Fruit fly (Drosophila melanogaster) whole organism, embryonic: ENCODE data around the gene CG14913.

Experiments
- Atf6 ChIP-seq: fragments of 200-800 bp; sonication (Bioruptor generic); IDR thresholded peaks from 2 replicates; pipeline ENCODE4 v1.3.6; 2022; ENCODE audit warnings: missing biosample characterization, missing genetic modification characterization
- CG12769 ChIP-seq: fragments of 200-800 bp; sonication (Bioruptor generic); optimal IDR thresholded peaks from 2 replicates; lab custom pipeline; 2019; ENCODE audit warnings: missing biosample characterization, mild to moderate bottlenecking, missing genetic modification characterization, moderate library complexity
- CG15479 ChIP-seq: fragments of 200-800 bp; sonication (Bioruptor generic); optimal IDR thresholded peaks from 3 replicates; lab custom pipeline; 2019; ENCODE audit warnings: missing biosample characterization, mild to moderate bottlenecking, missing genetic modification characterization, moderate library complexity
- CG18011 ChIP-seq: fragments of 200-800 bp; sonication (Bioruptor generic); optimal IDR thresholded peaks from 2 replicates; lab custom pipeline; 2017; ENCODE audit warnings: missing biosample characterization, missing genetic modification characterization, mild to moderate bottlenecking, moderate library complexity, missing genotype
- CG18619 ChIP-seq: fragments of 200-800 bp; sonication (Bioruptor generic); optimal IDR thresholded peaks from 3 replicates; lab custom pipeline; 2017; ENCODE audit warnings: missing biosample characterization, mild to moderate bottlenecking, missing genetic modification characterization
- CG3065 ChIP-seq: fragments of 200-800 bp; sonication (Bioruptor generic); optimal IDR thresholded peaks from 2 replicates; lab custom pipeline; 2016; ENCODE audit warnings: missing biosample characterization, missing genetic modification characterization
- CG33557 ChIP-seq: fragments of 200-800 bp; sonication (Bioruptor generic); optimal IDR thresholded peaks from 2 replicates; lab custom pipeline; 2019; ENCODE audit warnings: missing biosample characterization, mild to moderate bottlenecking, missing genetic modification characterization, moderate library complexity
- CG4707 ChIP-seq: fragments of 200-800 bp; sonication (Bioruptor generic); optimal IDR thresholded peaks from 2 replicates; lab custom pipeline; 2018; ENCODE audit warnings: missing biosample characterization, mild to moderate bottlenecking, missing genetic modification characterization, moderate library complexity
- CG6654 ChIP-seq: fragments of 200-800 bp; sonication (Bioruptor generic); optimal IDR thresholded peaks from 2 replicates; lab custom pipeline; 2017; ENCODE audit warnings: missing biosample characterization, mild to moderate bottlenecking, missing genetic modification characterization
- CG6689 ChIP-seq: fragments of 200-800 bp; sonication (Bioruptor generic); IDR thresholded peaks from 2 replicates; pipeline ENCODE4 v1.3.6; 2022; ENCODE audit warnings: missing biosample characterization, missing genetic modification characterization
- CG9727 ChIP-seq: fragments of 200-800 bp; sonication (Bioruptor generic); optimal IDR thresholded peaks from 3 replicates; lab custom pipeline; 2017; ENCODE audit warnings: missing biosample characterization, mild to moderate bottlenecking, missing genetic modification characterization
- CG9817 ChIP-seq: fragments of 200-800 bp; sonication (Bioruptor generic); optimal IDR thresholded peaks from 2 replicates; lab custom pipeline; 2018; ENCODE audit warnings: missing biosample characterization, mild to moderate bottlenecking, missing genetic modification characterization, moderate library complexity
- D19A ChIP-seq: fragments of 200-800 bp; optimal IDR thresholded peaks from 3 replicates; lab custom pipeline; 2019; ENCODE audit warnings: missing biosample characterization, mild to moderate bottlenecking, missing genetic modification characterization, moderate library complexity
- Dad ChIP-seq: fragments of 200-800 bp; sonication (Bioruptor generic); optimal IDR thresholded peaks from 3 replicates; lab custom pipeline; 2016; ENCODE audit warnings: missing biosample characterization, missing genetic modification characterization
- Elba2 ChIP-seq: fragments of 200-800 bp; sonication (Bioruptor generic); optimal IDR thresholded peaks from 3 replicates; lab custom pipeline; 2016; ENCODE audit warnings: missing biosample characterization, missing genetic modification characterization
- Fer3 ChIP-seq: fragments of 200-800 bp; sonication (Bioruptor generic); optimal IDR thresholded peaks from 2 replicates; lab custom pipeline; 2018; ENCODE audit warnings: missing biosample characterization, mild to moderate bottlenecking, missing genetic modification characterization, moderate library complexity
- H15 ChIP-seq: fragments of 200-800 bp; sonication (Bioruptor generic); IDR thresholded peaks from 3 replicates; pipeline ENCODE4 v1.3.6; 2022; ENCODE audit warnings: missing biosample characterization, missing genetic modification characterization
- HHEX ChIP-seq: fragments of 200-800 bp; sonication (Bioruptor generic); optimal IDR thresholded peaks from 3 replicates; lab custom pipeline; 2017; ENCODE audit warnings: missing biosample characterization, mild to moderate bottlenecking, missing genetic modification characterization, missing genetic modification reagents
- Hand ChIP-seq: fragments of 200-800 bp; sonication (Bioruptor generic); optimal IDR thresholded peaks from 2 replicates; lab custom pipeline; 2017; ENCODE audit warnings: mild to moderate bottlenecking, missing biosample characterization, missing genetic modification reagents, missing genetic modification characterization
- Hr51 ChIP-seq, 2 experiments: fragments of 200-800 bp; sonication (Bioruptor generic); optimal IDR thresholded peaks; 2 replicates in 1 of 2; 3 replicates in 1 of 2; lab custom pipeline; 2016 to 2018; ENCODE audit warnings: missing biosample characterization in 2 of 2, missing genetic modification characterization in 2 of 2, mild to moderate bottlenecking in 1 of 2, moderate library complexity in 1 of 2
- Max ChIP-seq: fragments of 200-800 bp; sonication (Bioruptor generic); optimal IDR thresholded peaks from 2 replicates; lab custom pipeline; 2016; ENCODE audit warnings: missing biosample characterization, mild to moderate bottlenecking, missing genetic modification characterization
- Myb ChIP-seq: fragments of 200-800 bp; sonication (Bioruptor generic); optimal IDR thresholded peaks from 2 replicates; lab custom pipeline; 2016; ENCODE audit warnings: missing biosample characterization, missing genetic modification characterization
- NC2α ChIP-seq: fragments of 200-800 bp; sonication (Bioruptor generic); optimal IDR thresholded peaks from 2 replicates; lab custom pipeline; 2016; ENCODE audit warnings: missing biosample characterization, missing genetic modification characterization
- Pdp1 ChIP-seq, 2 experiments: fragments of 200-800 bp; sonication (Bioruptor generic); optimal IDR thresholded peaks; 3 replicates each; lab custom pipeline; 2016; ENCODE audit warnings: missing biosample characterization in 2 of 2, missing genetic modification characterization in 2 of 2, mild to moderate bottlenecking in 1 of 2, moderate library complexity in 1 of 2
- Sin3A ChIP-seq: fragments of >200 bp; optimal IDR thresholded peaks from 2 replicates; lab custom pipeline; 2018
- Tbp ChIP-seq: fragments of >200 bp; optimal IDR thresholded peaks from 2 replicates; lab custom pipeline; 2018; ENCODE audit warnings: missing biosample characterization, missing genetic modification characterization
- Trl ChIP-seq, 3 experiments: fragments of >200 bp in 2 of 3; fragments of 200-800 bp in 1 of 3; sonication (Bioruptor generic) in 1 of 3; optimal IDR thresholded peaks; 2 replicates in 1 of 3; 3 replicates in 2 of 3; lab custom pipeline; 2016 to 2017; ENCODE audit warnings: missing biosample characterization in 1 of 3, missing genetic modification characterization in 1 of 3
- Usf ChIP-seq: fragments of 200-800 bp; sonication (Bioruptor generic); optimal IDR thresholded peaks from 2 replicates; lab custom pipeline; 2017; ENCODE audit warnings: missing genotype, missing biosample characterization, missing genetic modification characterization
- ab ChIP-seq: fragments of 200-800 bp; sonication (Bioruptor generic); optimal IDR thresholded peaks from 2 replicates; lab custom pipeline; 2016; ENCODE audit warnings: missing biosample characterization, missing genetic modification characterization
- ap ChIP-seq: fragments of 200-800 bp; sonication (Bioruptor generic); IDR thresholded peaks from 2 replicates; pipeline ENCODE4 v1.3.6; 2022; ENCODE audit warnings: missing biosample characterization, missing genetic modification characterization
- ara ChIP-seq: fragments of 200-800 bp; sonication (Bioruptor generic); IDR thresholded peaks from 2 replicates; pipeline ENCODE4 v1.3.6; 2022; ENCODE audit warnings: missing biosample characterization, missing genetic modification characterization
- bsh ChIP-seq, 2 experiments: fragments of 200-800 bp; sonication (Bioruptor generic); optimal IDR thresholded peaks; 2 replicates each; lab custom pipeline; 2017 to 2018; ENCODE audit warnings: mild to moderate bottlenecking in 2 of 2, missing biosample characterization in 2 of 2, missing genetic modification characterization in 2 of 2, moderate library complexity in 1 of 2
- croc ChIP-seq: fragments of 200-800 bp; sonication (Bioruptor generic); conservative IDR thresholded peaks from 3 replicates; pipeline ENCODE4 v1.3.6; 2022; ENCODE audit warnings: missing biosample characterization, missing genetic modification characterization
- danr ChIP-seq: fragments of 200-800 bp; sonication (Bioruptor generic); IDR thresholded peaks from 2 replicates; pipeline ENCODE4 v1.3.6; 2022; ENCODE audit warnings: missing biosample characterization, missing genetic modification characterization
- dm ChIP-seq: fragments of 200-800 bp; sonication (Bioruptor generic); optimal IDR thresholded peaks from 3 replicates; lab custom pipeline; 2016; ENCODE audit warnings: missing biosample characterization, missing genetic modification characterization
- dpn ChIP-seq, 2 experiments: fragments of 200-800 bp; sonication (Bioruptor generic); optimal IDR thresholded peaks; 3 replicates each; lab custom pipeline; 2016; ENCODE audit warnings: missing biosample characterization in 2 of 2, missing genetic modification characterization in 2 of 2
- emc ChIP-seq: fragments of 200-800 bp; sonication (Bioruptor generic); optimal IDR thresholded peaks from 2 replicates; lab custom pipeline; 2016; ENCODE audit warnings: missing biosample characterization, missing genetic modification characterization
- ewg ChIP-seq: fragments of 200-800 bp; sonication (Bioruptor generic); optimal IDR thresholded peaks from 3 replicates; lab custom pipeline; 2017; ENCODE audit warnings: mild to moderate bottlenecking, missing biosample characterization, missing genetic modification reagents, missing genetic modification characterization
- insv ChIP-seq, 2 experiments: fragments of 200-800 bp; sonication (Bioruptor generic); optimal IDR thresholded peaks; 3 replicates each; lab custom pipeline; 2016 to 2018; ENCODE audit warnings: missing biosample characterization in 2 of 2, missing genetic modification characterization in 2 of 2
- ken ChIP-seq: fragments of 200-800 bp; sonication (Bioruptor generic); IDR thresholded peaks from 3 replicates; pipeline ENCODE4 v1.3.6; 2022; ENCODE audit warnings: missing biosample characterization, missing genetic modification characterization
- repo ChIP-seq: fragments of 200-800 bp; sonication (Bioruptor generic); optimal IDR thresholded peaks from 2 replicates; lab custom pipeline; 2016; ENCODE audit warnings: missing biosample characterization, missing genetic modification characterization
- sens-2 ChIP-seq: fragments of 200-800 bp; sonication (Bioruptor generic); IDR thresholded peaks from 2 replicates; pipeline ENCODE4 v1.3.6; 2022; ENCODE audit warnings: missing biosample characterization, missing genetic modification characterization
- sim ChIP-seq: fragments of 200-800 bp; sonication (Bioruptor generic); IDR thresholded peaks from 2 replicates; pipeline ENCODE4 v1.3.6; 2022; ENCODE audit warnings: missing biosample characterization, missing genetic modification characterization
- slp2 ChIP-seq: fragments of 200-800 bp; sonication (Bioruptor generic); optimal IDR thresholded peaks from 2 replicates; lab custom pipeline; 2016; ENCODE audit warnings: missing biosample characterization, missing genetic modification characterization
- sug ChIP-seq: fragments of 200-800 bp; optimal IDR thresholded peaks from 2 replicates; lab custom pipeline; 2019; ENCODE audit warnings: missing biosample characterization, mild to moderate bottlenecking, missing genetic modification characterization, moderate library complexity
- tap ChIP-seq: fragments of 200-800 bp; optimal IDR thresholded peaks from 3 replicates; lab custom pipeline; 2019; ENCODE audit warnings: missing biosample characterization, mild to moderate bottlenecking, missing genetic modification characterization, moderate library complexity
- wor ChIP-seq: fragments of 200-800 bp; sonication (Bioruptor generic); IDR thresholded peaks from 2 replicates; pipeline ENCODE4 v1.3.6; 2022; ENCODE audit warnings: missing biosample characterization, missing genetic modification characterization
- zf30C ChIP-seq: fragments of 200-800 bp; sonication (Bioruptor generic); optimal IDR thresholded peaks from 3 replicates; lab custom pipeline; 2018; ENCODE audit warnings: missing biosample characterization, mild to moderate bottlenecking, missing genetic modification characterization

CG14913 gene

DNA sequence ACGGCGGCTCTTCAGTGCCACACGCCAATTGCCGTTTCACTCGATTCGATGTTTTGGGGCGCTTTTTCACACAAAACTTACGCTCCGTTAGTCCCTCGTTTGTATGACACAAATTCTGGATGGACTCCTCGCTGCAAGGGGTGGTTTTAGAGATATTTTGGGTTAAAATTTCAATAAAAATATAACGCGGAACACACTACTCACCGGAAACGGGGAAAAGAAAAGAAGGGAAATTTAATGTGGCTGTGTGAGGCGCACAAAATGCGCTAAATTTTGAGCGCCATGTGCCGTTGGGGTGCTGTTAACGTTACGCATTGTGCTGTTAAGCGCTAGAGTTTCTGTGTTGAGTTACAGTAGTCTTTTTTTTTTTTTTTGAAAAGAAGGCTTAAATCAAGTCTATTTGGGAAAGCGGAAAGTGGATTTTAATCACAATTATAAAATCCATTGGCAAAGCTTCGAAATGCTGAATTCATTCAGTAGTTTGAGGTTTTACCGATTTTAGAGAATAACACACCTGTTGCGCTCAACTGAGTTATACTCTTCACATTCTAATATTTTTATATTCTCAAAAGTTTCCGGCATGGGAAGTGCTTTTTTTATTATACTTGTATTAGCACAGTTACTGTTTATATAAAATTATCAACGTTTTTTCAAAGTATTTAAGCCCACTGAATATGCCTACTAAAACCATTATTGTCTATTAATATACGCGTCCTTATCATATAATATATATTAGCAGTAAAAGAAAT is 12.7 kb upstream of the CG14913 start, which contains the start of gene RpL9 (continued):
- no peak for TF ChIP-seq CG15479 (GFP tag; lab: Kevin White, UChicago)
- TF ChIP-seq CG33557, result peak; percentile 72
- TF ChIP-seq repo (GFP tag; lab: Kevin White, UChicago), result peak; percentile 17
- peak; percentile 48 for TF ChIP-seq slp2 (GFP tag; lab: Kevin White, UChicago)
- TF ChIP-seq Elba2 (GFP tag; lab: Kevin White, UChicago), result peak; percentile 51
- TF ChIP-seq CG18011 (GFP tag; lab: Kevin White, UChicago), result peak; percentile 71
- TF ChIP-seq ewg (GFP tag; lab: Kevin White, UChicago), result no peak
- TF ChIP-seq danr (GFP tag; lab: Robert Waterston, UW), result no peak
- TF ChIP-seq tap (tag; lab: Kevin White, UChicago), result no peak
- peak; percentile 38 for TF ChIP-seq Usf (GFP tag; lab: Kevin White, UChicago)
- TF ChIP-seq insv (GFP tag; optimal IDR thresholded peaks at IDR 0.05; lab: Kevin White, UChicago), result peak in 1 of 2 experiments; percentile 56
- peak; percentile 29 for TF ChIP-seq CG6654
- TF ChIP-seq Myb (GFP tag; lab: Kevin White, UChicago), result peak; percentile 43
- no peak for TF ChIP-seq croc (GFP tag; lab: Robert Waterston, UW)
- peak; percentile 82 for TF ChIP-seq CG9727 (GFP tag; lab: Kevin White, UChicago)
- TF ChIP-seq CG18619 (GFP tag; lab: Kevin White, UChicago), result peak; percentile 69
- TF ChIP-seq Tbp (GFP tag; lab: Kevin White, UChicago), result peak; percentile 4
- peak in 1 of 2 experiments; percentile 71 for TF ChIP-seq dpn (GFP tag; optimal IDR thresholded peaks at IDR 0.05; lab: Kevin White, UChicago)
- TF ChIP-seq Sin3A (lab: Kevin White, UChicago), result peak; percentile 30
- no peak for TF ChIP-seq wor (GFP tag; lab: Robert Waterston, UW)
- TF ChIP-seq ab (GFP tag; lab: Kevin White, UChicago), result no peak
- no peak for TF ChIP-seq D19A (tag; lab: Kevin White, UChicago)
- peak in 1 of 2 experiments; percentile 65 for TF ChIP-seq bsh (GFP tag; optimal IDR thresholded peaks at IDR 0.05; lab: Kevin White, UChicago)
- TF ChIP-seq CG6689 (GFP tag; lab: Robert Waterston, UW), result no peak; the same call in 1 of the 2 replicates
- peak; percentile 86 for TF ChIP-seq HHEX (GFP tag; lab: Kevin White, UChicago)
- peak; percentile 73 for TF ChIP-seq Atf6 (GFP tag; lab: Robert Waterston, UW)
- TF ChIP-seq Trl (optimal IDR thresholded peaks at IDR 0.05; lab: Kevin White, UChicago), result no peak
- TF ChIP-seq Trl (GFP tag; optimal IDR thresholded peaks at IDR 0.05; lab: Kevin White, UChicago), result peak; percentile 83
- peak; percentile 68 for TF ChIP-seq Fer3 (tag; lab: Kevin White, UChicago)
- TF ChIP-seq sug (tag; lab: Kevin White, UChicago), result peak; percentile 64
- TF ChIP-seq emc (GFP tag; lab: Kevin White, UChicago), result peak; percentile 36
- no peak for TF ChIP-seq H15 (GFP tag; lab: Robert Waterston, UW)
- TF ChIP-seq ara (GFP tag; lab: Robert Waterston, UW), result peak; percentile 68; the same call in 1 of the 2 replicates
- TF ChIP-seq ken (GFP tag; lab: Robert Waterston, UW), result peak; percentile 76; the same call in 1 of the 3 replicates
- TF ChIP-seq Dad, result peak; percentile 13
- TF ChIP-seq zf30C (GFP tag; lab: Kevin White, UChicago), result peak; percentile 37
- peak; percentile 85 for TF ChIP-seq CG4707 (GFP tag; lab: Kevin White, UChicago)
- peak; percentile 74 for TF ChIP-seq Max (GFP tag; lab: Kevin White, UChicago)
- no peak for TF ChIP-seq CG3065 (GFP tag; lab: Kevin White, UChicago)
- peak; percentile 63 for TF ChIP-seq CG12769 (tag; lab: Kevin White, UChicago)
- peak; percentile 25 for TF ChIP-seq NC2α
- TF ChIP-seq sim (GFP tag; lab: Robert Waterston, UW), result peak; percentile 69; the same call in 1 of the 2 replicates
- no peak for TF ChIP-seq Hand
- peak; percentile 75 for TF ChIP-seq ap
- TF ChIP-seq CG9817 (tag; lab: Kevin White, UChicago), result no peak
- peak; percentile 53 to 56 for TF ChIP-seq Pdp1 (GFP tag; optimal IDR thresholded peaks at IDR 0.05; lab: Kevin White, UChicago)
- TF ChIP-seq Hr51 (GFP tag; optimal IDR thresholded peaks at IDR 0.05; lab: Kevin White, UChicago), result peak in 1 of 2 experiments; percentile 55
- peak; percentile 84 for TF ChIP-seq sens-2
- TF ChIP-seq dm, result peak; percentile 90
